Worm (Caenorhabditis elegans) whole organism, early embryonic: Measurements from ENCODE around the gene ceh-76.

Source experiments
- B0310.2 ChIP-seq: sonication (generic microtip); optimal IDR thresholded peaks from 2 replicates; lab custom pipeline; 2016; ENCODE audit warnings: mild to moderate bottlenecking, missing genetic modification characterization, missing compliant biosample characterization
- F13C5.2 ChIP-seq: sonication (generic microtip); optimal IDR thresholded peaks from 2 replicates; lab custom pipeline; 2017; ENCODE audit warnings: mild to moderate bottlenecking, missing genetic modification characterization, inconsistent platforms, missing compliant biosample characterization
- aly-1 ChIP-seq: sonication (generic microtip); optimal IDR thresholded peaks from 2 replicates; lab custom pipeline; 2016; ENCODE audit warnings: missing genetic modification characterization, missing compliant biosample characterization
- ama-1 ChIP-seq: fragments of 150-350 bp; optimal IDR thresholded peaks from 2 replicates; lab custom pipeline; 2014
- ceh-13 ChIP-seq: fragments of 200-800 bp; sonication (Bioruptor generic); optimal IDR thresholded peaks from 2 replicates; lab custom pipeline; 2018; ENCODE audit warnings: mild to moderate bottlenecking, missing genetic modification characterization, missing compliant biosample characterization
- ceh-36 ChIP-seq: sonication (generic microtip); optimal IDR thresholded peaks from 2 replicates; lab custom pipeline; 2016; ENCODE audit warnings: missing genetic modification characterization, inconsistent platforms, missing compliant biosample characterization
- ets-7 ChIP-seq: sonication (generic microtip); optimal IDR thresholded peaks from 2 replicates; lab custom pipeline; 2016; ENCODE audit warnings: missing genotype, missing genetic modification characterization, missing compliant biosample characterization
- flt-1 ChIP-seq: fragments of 200-800 bp; sonication (Bioruptor generic); IDR thresholded peaks from 2 replicates; pipeline ENCODE4 v1.3.6; 2022; ENCODE audit warnings: missing genetic modification characterization, missing compliant biosample characterization
- hmbx-1 ChIP-seq: sonication (generic microtip); optimal IDR thresholded peaks from 2 replicates; lab custom pipeline; 2016; ENCODE audit warnings: mild to moderate bottlenecking, missing genetic modification characterization, missing compliant biosample characterization
- hmg-4 ChIP-seq: fragments of 200-800 bp; sonication (Bioruptor generic); optimal IDR thresholded peaks from 2 replicates; lab custom pipeline; 2018; ENCODE audit warnings: mild to moderate bottlenecking, missing genetic modification characterization, missing compliant biosample characterization
- hnd-1 ChIP-seq: sonication (generic microtip); optimal IDR thresholded peaks from 2 replicates; lab custom pipeline; 2016; ENCODE audit warnings: missing genetic modification characterization, missing compliant biosample characterization
- pes-1 ChIP-seq: fragments of 200-800 bp; sonication (Bioruptor generic); IDR thresholded peaks from 2 replicates; pipeline ENCODE4 v1.3.6; 2022; ENCODE audit warnings: missing genetic modification reagents, missing genetic modification characterization, missing compliant biosample characterization
- scrt-1 ChIP-seq: fragments of 200-800 bp; sonication (Bioruptor generic); IDR thresholded peaks from 2 replicates; pipeline ENCODE4 v1.3.6; 2022; ENCODE audit warnings: missing genetic modification characterization, missing compliant biosample characterization
- sea-1 ChIP-seq: fragments of 200-800 bp; sonication (Bioruptor generic); conservative IDR thresholded peaks from 2 replicates; pipeline ENCODE4 v1.3.6; 2022; ENCODE audit warnings: missing genetic modification characterization, missing compliant biosample characterization
- tbx-11 ChIP-seq: fragments of 200-800 bp; sonication (Bioruptor generic); IDR thresholded peaks from 2 replicates; pipeline ENCODE4 v1.3.6; 2022; ENCODE audit warnings: missing genetic modification characterization, missing compliant biosample characterization
- tbx-37 ChIP-seq: fragments of 200-800 bp; sonication (Bioruptor generic); conservative IDR thresholded peaks from 2 replicates; pipeline ENCODE4 v1.3.6; 2022; ENCODE audit warnings: missing genetic modification reagents, missing genetic modification characterization, missing compliant biosample characterization
- tra-4 ChIP-seq: sonication (generic microtip); optimal IDR thresholded peaks from 2 replicates; lab custom pipeline; 2017; ENCODE audit warnings: missing genetic modification characterization, missing compliant biosample characterization

Gene ceh-76

ce11 chrV:7971376-7971775 is 23.1 kb downstream of the ceh-76 start:
- no peak for TF ChIP-seq scrt-1
- TF ChIP-seq aly-1: no peak
- TF ChIP-seq tbx-11 (GFP tag; lab: Robert Waterston, UW): no peak
- TF ChIP-seq pes-1 (GFP tag; lab: Robert Waterston, UW): no peak
- no peak for TF ChIP-seq ceh-36 (tag; lab: Kevin White, UChicago)
- TF ChIP-seq hmbx-1: no peak
- TF ChIP-seq ets-7: no peak
- no peak for TF ChIP-seq sea-1 (GFP tag; lab: Robert Waterston, UW)
- TF ChIP-seq hmg-4 (GFP tag; lab: Kevin White, UChicago): no peak
- no peak for TF ChIP-seq tra-4 (tag; lab: Kevin White, UChicago)
- no peak for TF ChIP-seq flt-1 (GFP tag; lab: Robert Waterston, UW)
- no peak for TF ChIP-seq ceh-13 (GFP tag; lab: Kevin White, UChicago)
- no peak for TF ChIP-seq ama-1 (lab: Kevin White, UChicago)
- TF ChIP-seq tbx-37 (GFP tag; lab: Robert Waterston, UW): no peak
- no peak for TF ChIP-seq hnd-1
- TF ChIP-seq B0310.2 (tag; lab: Kevin White, UChicago): no peak

- no peak for TF ChIP-seq aly-1
Observed at ce11 chrV:7970519-7970918, 24.0 kb downstream of the ceh-76 start.

ce11 chrV:7969107-7969506 is 25.4 kb downstream of the ceh-76 start, which contains the start of gene che-7:
Gene che-7 (minus strand): TSS chrV:7969207.
- TF ChIP-seq pes-1 (GFP tag; lab: Robert Waterston, UW) (no peak), tbx-11 (GFP tag; lab: Robert Waterston, UW) (no peak), tra-4 (tag; lab: Kevin White, UChicago) (no peak), aly-1 (no peak), hmg-4 (GFP tag; lab: Kevin White, UChicago) (no peak), F13C5.2 (no peak), sea-1 (GFP tag; lab: Robert Waterston, UW) (no peak), ceh-36 (tag; lab: Kevin White, UChicago) (no peak), scrt-1 (no peak), flt-1 (GFP tag; lab: Robert Waterston, UW) (no peak), ama-1 (lab: Kevin White, UChicago) (no peak), tbx-37 (GFP tag; lab: Robert Waterston, UW) (no peak), hmbx-1 (no peak), B0310.2 (tag; lab: Kevin White, UChicago) (no peak), ceh-13 (GFP tag; lab: Kevin White, UChicago) (no peak), hnd-1 (no peak), ets-7 (no peak)

ce11 chrV:7964429-7964828 is 30.0 kb downstream of the ceh-76 start:
- TF ChIP-seq aly-1: no peak
- TF ChIP-seq sea-1 (GFP tag; lab: Robert Waterston, UW): no peak
- no peak for TF ChIP-seq pes-1 (GFP tag; lab: Robert Waterston, UW)
- TF ChIP-seq hnd-1: no peak
- no peak for TF ChIP-seq B0310.2 (tag; lab: Kevin White, UChicago)

ce11 chrV:7958740-7959320 is 35.6 kb downstream of the ceh-76 start, which contains the start of the genes clec-217 and F26D11.2:
Gene clec-217 (minus strand): TSS chrV:7958840.
Gene F26D11.2 (plus strand): TSS chrV:7959270.
- TF ChIP-seq B0310.2 (tag; lab: Kevin White, UChicago) (no peak), hnd-1 (no peak), pes-1 (GFP tag; lab: Robert Waterston, UW) (no peak), tbx-11 (GFP tag; lab: Robert Waterston, UW) (no peak), ama-1 (lab: Kevin White, UChicago) (no peak), scrt-1 (no peak), ceh-13 (GFP tag; lab: Kevin White, UChicago) (no peak), ceh-36 (tag; lab: Kevin White, UChicago) (no peak), sea-1 (GFP tag; lab: Robert Waterston, UW) (no peak), ets-7 (no peak), hmbx-1 (no peak), tbx-37 (GFP tag; lab: Robert Waterston, UW) (no peak), aly-1 (no peak), F13C5.2 (no peak), hmg-4 (GFP tag; lab: Kevin White, UChicago) (no peak), tra-4 (tag; lab: Kevin White, UChicago) (no peak), flt-1 (GFP tag; lab: Robert Waterston, UW) (no peak)

ce11 chrV:7956218-7956617 is 38.3 kb downstream of the ceh-76 start, which contains the start of gene pals-34:
Gene pals-34 (minus strand): TSS chrV:7956497.
- TF ChIP-seq tbx-37 (GFP tag; lab: Robert Waterston, UW): no peak
- no peak for TF ChIP-seq F13C5.2
- TF ChIP-seq sea-1 (GFP tag; lab: Robert Waterston, UW): no peak
- no peak for TF ChIP-seq tra-4 (tag; lab: Kevin White, UChicago)
- TF ChIP-seq hmbx-1: no peak
- TF ChIP-seq pes-1 (GFP tag; lab: Robert Waterston, UW): no peak
- no peak for TF ChIP-seq tbx-11 (GFP tag; lab: Robert Waterston, UW)
- no peak for TF ChIP-seq scrt-1
- no peak for TF ChIP-seq hmg-4 (GFP tag; lab: Kevin White, UChicago)
- no peak for TF ChIP-seq ets-7
- no peak for TF ChIP-seq flt-1 (GFP tag; lab: Robert Waterston, UW)
- no peak for TF ChIP-seq ama-1 (lab: Kevin White, UChicago)
- TF ChIP-seq hnd-1: no peak
- no peak for TF ChIP-seq B0310.2 (tag; lab: Kevin White, UChicago)
- TF ChIP-seq ceh-13 (GFP tag; lab: Kevin White, UChicago): no peak
- no peak for TF ChIP-seq ceh-36 (tag; lab: Kevin White, UChicago)
- no peak for TF ChIP-seq aly-1

ce11 chrV:7955168-7955567 is 39.3 kb downstream of the ceh-76 start, which contains the start of gene F26D11.12:
Gene F26D11.12 (minus strand): TSS chrV:7955312.
- no peak for TF ChIP-seq aly-1
- no peak for TF ChIP-seq tbx-37 (GFP tag; lab: Robert Waterston, UW)
- TF ChIP-seq hmg-4 (GFP tag; lab: Kevin White, UChicago): no peak
- TF ChIP-seq ceh-36 (tag; lab: Kevin White, UChicago): no peak
- TF ChIP-seq ama-1 (lab: Kevin White, UChicago): no peak
- no peak for TF ChIP-seq ceh-13 (GFP tag; lab: Kevin White, UChicago)
